Worm (Caenorhabditis elegans): Measurements from ENCODE around the gene spp-29.

The spp-29 gene

DNA sequence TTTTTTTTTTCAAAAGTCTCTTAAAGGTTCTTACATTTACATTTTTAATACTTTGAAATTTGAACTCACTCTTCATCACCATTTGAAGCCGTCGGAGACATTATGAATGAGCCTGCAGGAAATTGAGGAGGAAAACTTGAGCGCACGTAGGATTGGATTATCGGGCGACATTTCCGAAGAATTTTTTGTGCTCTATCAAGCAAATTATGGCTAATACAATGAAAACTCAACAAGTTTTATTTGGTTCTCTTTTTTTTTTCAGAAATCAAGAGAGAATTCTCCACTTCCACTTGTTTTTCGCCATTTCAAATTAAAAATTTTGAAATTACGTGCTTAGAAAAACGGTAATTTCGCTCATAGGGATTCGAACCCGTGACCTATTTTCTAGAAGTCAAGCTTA is 29.0 kb downstream of the spp-29 start, which contains the start of gene F59A1.12:
F59A1.12 (minus strand) TSS at position 101 of the 400 bp plus-strand sequence.
- TF ChIP-seq F57C9.4 (tag; optimal IDR thresholded peaks at IDR 0.05) (no peak), ceh-27 (GFP tag; optimal IDR thresholded peaks at IDR 0.05) (no peak), C06A6.2 (GFP tag; conservative IDR thresholded peaks at IDR 0.05) (no peak), nhr-179 (tag; optimal IDR thresholded peaks at IDR 0.05) (no peak), somi-1 (GFP tag; optimal IDR thresholded peaks at IDR 0.05) (no peak), him-1 (tag; optimal IDR thresholded peaks at IDR 0.05) (no peak), madf-3 (GFP tag; IDR thresholded peaks at IDR 0.05) (no peak), ztf-6 (GFP tag; IDR thresholded peaks at IDR 0.05) (no peak), Y56A3A.18 (GFP tag; IDR thresholded peaks at IDR 0.05) (no peak), efl-1 (GFP tag; optimal IDR thresholded peaks at IDR 0.05) (no peak), pbrm-1 (GFP tag; IDR thresholded peaks at IDR 0.05) (no peak)

DNA sequence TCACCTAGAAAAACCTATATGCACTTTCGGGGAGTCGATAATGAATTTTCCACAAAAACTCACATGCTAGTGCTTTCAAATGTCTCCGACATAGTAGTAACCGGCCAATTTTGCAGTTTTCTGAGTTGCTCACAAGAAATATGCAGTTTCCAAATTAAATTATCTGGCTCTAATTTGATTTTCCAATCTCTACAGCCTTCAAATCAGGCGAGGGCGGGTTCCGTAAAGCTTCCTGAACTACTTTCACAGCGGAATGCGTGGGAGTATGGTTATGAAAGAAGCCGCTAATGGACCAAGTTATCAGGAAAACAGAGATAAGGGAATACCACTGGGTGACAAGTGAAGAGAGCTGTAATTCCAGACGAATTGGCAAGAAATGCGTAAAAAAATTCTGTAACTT is 30.7 kb downstream of the spp-29 start, which contains the start of gene F59A1.11:
F59A1.11 (minus strand) TSS at position 101 of the 400 bp plus-strand sequence.
- TF ChIP-seq madf-3 (GFP tag; IDR thresholded peaks at IDR 0.05) = no peak
- TF ChIP-seq pbrm-1 (GFP tag; IDR thresholded peaks at IDR 0.05) = no peak
- no peak for TF ChIP-seq ztf-28 (GFP tag; IDR thresholded peaks at IDR 0.05)
- no peak for TF ChIP-seq lsl-1 (GFP tag; optimal IDR thresholded peaks at IDR 0.05)
- TF ChIP-seq C06A6.2 (GFP tag; conservative IDR thresholded peaks at IDR 0.05) = no peak
- TF ChIP-seq F49E8.2 (tag; optimal IDR thresholded peaks at IDR 0.05; ENCODE audit: insufficient read depth) = no peak
- no peak for TF ChIP-seq B0336.3 (GFP tag; IDR thresholded peaks at IDR 0.05)
- TF ChIP-seq ceh-27 (GFP tag; optimal IDR thresholded peaks at IDR 0.05) = no peak
- TF ChIP-seq ceh-91 (GFP tag; IDR thresholded peaks at IDR 0.05) = no peak
- TF ChIP-seq unc-130 (GFP tag; optimal IDR thresholded peaks at IDR 0.05) = no peak
- no peak for TF ChIP-seq nhr-120 (GFP tag; IDR thresholded peaks at IDR 0.05)
- TF ChIP-seq die-1 (tag; optimal IDR thresholded peaks at IDR 0.05) = no peak
- TF ChIP-seq him-1 (tag; optimal IDR thresholded peaks at IDR 0.05) = no peak
- TF ChIP-seq snpc-4 (GFP tag; optimal IDR thresholded peaks at IDR 0.05) = no peak
- no peak for TF ChIP-seq snpc-4 (tag; optimal IDR thresholded peaks at IDR 0.05)

DNA sequence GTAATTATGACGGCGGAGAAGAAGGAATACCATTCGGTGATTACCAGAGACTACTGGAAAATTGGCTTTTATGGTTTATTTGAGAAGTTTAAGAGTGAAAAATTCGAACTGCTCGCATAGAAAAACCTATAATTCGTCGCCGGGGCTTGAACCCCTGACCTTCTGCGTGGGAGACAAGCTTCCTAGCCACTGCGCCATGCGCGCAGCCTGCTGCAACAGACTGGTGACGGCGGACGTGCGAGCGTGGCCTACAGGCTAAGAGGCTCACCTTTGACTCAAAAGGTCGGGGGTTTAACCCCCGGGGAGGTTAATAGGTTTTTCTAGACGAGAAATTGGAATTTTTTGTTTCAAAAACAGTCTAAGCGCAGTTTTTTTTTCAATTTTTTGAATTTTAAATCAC is 32.3 kb downstream of the spp-29 start:
- TF ChIP-seq tbp1 (GFP tag; optimal IDR thresholded peaks at IDR 0.05) (peak; percentile 56), rpc-1 (optimal IDR thresholded peaks at IDR 0.05) (no peak), rpc-1 (tag; optimal IDR thresholded peaks at IDR 0.05) (peak; percentile 40), B0035.1 (tag; optimal IDR thresholded peaks at IDR 0.05) (no peak), nhr-120 (GFP tag; IDR thresholded peaks at IDR 0.05) (peak; percentile 77; the same call in 1 of the 2 replicates), mes-4 (tag; optimal IDR thresholded peaks at IDR 0.05) (no peak), zfh-2 (GFP tag; conservative IDR thresholded peaks at IDR 0.05) (peak; percentile 67), F49E8.2 (tag; optimal IDR thresholded peaks at IDR 0.05; ENCODE audit: insufficient read depth) (no peak)

DNA sequence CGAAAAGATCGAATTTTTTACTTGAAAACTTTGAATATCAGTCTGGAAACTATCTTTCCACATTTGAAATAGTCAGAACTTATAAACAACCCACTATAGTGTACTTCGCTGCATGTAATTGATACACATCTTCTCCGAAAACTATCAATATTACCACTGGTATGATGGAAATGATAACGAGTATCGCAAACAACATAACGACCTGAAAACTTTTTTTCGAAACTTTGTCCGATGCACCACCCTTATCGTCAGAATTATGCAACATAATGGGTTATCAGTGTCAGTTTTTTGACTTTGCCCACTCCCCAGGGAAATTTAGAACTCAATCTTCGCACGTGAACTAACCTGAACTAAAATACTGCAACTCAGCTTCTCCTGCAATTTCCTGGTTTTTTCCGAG is 34.4 kb downstream of the spp-29 start:
- TF ChIP-seq snpc-3.4 (tag; optimal IDR thresholded peaks at IDR 0.05) (no peak), zim-3 (tag; optimal IDR thresholded peaks at IDR 0.05) (no peak), bed-1 (GFP tag; IDR thresholded peaks at IDR 0.05) (no peak), Y53F4B.3 (GFP tag; IDR thresholded peaks at IDR 0.05) (no peak), F57A8.1 (GFP tag; optimal IDR thresholded peaks at IDR 0.05) (no peak), rec-8 (tag; optimal IDR thresholded peaks at IDR 0.05) (no peak), ets-4 (GFP tag; optimal IDR thresholded peaks at IDR 0.05) (no peak), lin-54 (GFP tag; optimal IDR thresholded peaks at IDR 0.05) (no peak), atf-7 (tag; optimal IDR thresholded peaks at IDR 0.05) (peak; percentile 41), ceh-79 (tag; optimal IDR thresholded peaks at IDR 0.05) (no peak), snpc-4 (GFP tag; optimal IDR thresholded peaks at IDR 0.05) (no peak), snpc-4 (tag; optimal IDR thresholded peaks at IDR 0.05) (peak in 1 of 4 experiments; percentile 0), let-526 (GFP tag; IDR thresholded peaks at IDR 0.05) (no peak), nhr-80 (tag; optimal IDR thresholded peaks at IDR 0.05) (peak; percentile 87), lsl-1 (GFP tag; optimal IDR thresholded peaks at IDR 0.05) (no peak), lin-40 (tag; optimal IDR thresholded peaks at IDR 0.05) (no peak), B0261.1 (tag; optimal IDR thresholded peaks at IDR 0.05) (no peak), repo-1 (tag; optimal IDR thresholded peaks at IDR 0.05) (no peak), unc-130 (GFP tag; optimal IDR thresholded peaks at IDR 0.05) (no peak), cebp-1 (GFP tag; IDR thresholded peaks at IDR 0.05) (no peak), cebp-1 (tag; optimal IDR thresholded peaks at IDR 0.05) (no peak), ztf-22 (GFP tag; optimal IDR thresholded peaks at IDR 0.05) (no peak)

All from whole organism, young adult.